Worm (Caenorhabditis elegans) whole organism, late embryonic: Measurements from ENCODE around the gene H20E11.2.

ENCODE experiments used
- C08G9.2 ChIP-seq: sonication (generic microtip); optimal IDR thresholded peaks from 2 replicates; lab custom pipeline; 2016; ENCODE audit warnings: mild to moderate bottlenecking, missing genetic modification characterization, moderate library complexity, missing compliant biosample characterization
- K09A11.1 ChIP-seq: sonication (generic microtip); optimal IDR thresholded peaks from 2 replicates; lab custom pipeline; 2017; ENCODE audit warnings: antibody characterized with exemption, mild to moderate bottlenecking, missing genetic modification characterization, missing compliant biosample characterization; ENCODE audit not compliant: insufficient read depth
- T23F11.4 ChIP-seq: fragments of 200-800 bp; sonication (Bioruptor generic); optimal IDR thresholded peaks from 2 replicates; lab custom pipeline; 2018; ENCODE audit warnings: mild to moderate bottlenecking, missing genetic modification characterization, missing compliant biosample characterization
- Y22D7AL.16 ChIP-seq: sonication (generic microtip); optimal IDR thresholded peaks from 2 replicates; lab custom pipeline; 2016; ENCODE audit warnings: missing genetic modification characterization, missing compliant biosample characterization
- ahr-1 ChIP-seq: sonication (generic microtip); optimal IDR thresholded peaks from 2 replicates; lab custom pipeline; 2016; ENCODE audit warnings: missing genetic modification characterization, missing compliant biosample characterization
- ceh-14 ChIP-seq: sonication (generic microtip); optimal IDR thresholded peaks from 2 replicates; lab custom pipeline; 2016; ENCODE audit warnings: missing genotype, missing genetic modification characterization, missing compliant biosample characterization
- ceh-18 ChIP-seq: sonication (generic microtip); optimal IDR thresholded peaks from 2 replicates; lab custom pipeline; 2016; ENCODE audit warnings: missing genetic modification characterization, missing compliant biosample characterization
- ceh-19 ChIP-seq: fragments of 200-800 bp; sonication (Bioruptor generic); optimal IDR thresholded peaks from 2 replicates; lab custom pipeline; 2018; ENCODE audit warnings: mild to moderate bottlenecking, missing genetic modification characterization, missing compliant biosample characterization
- ceh-22 ChIP-seq: sonication (generic microtip); optimal IDR thresholded peaks from 2 replicates; lab custom pipeline; 2017; ENCODE audit warnings: missing biosample characterization, missing genetic modification characterization
- ceh-31 ChIP-seq: sonication (generic microtip); optimal IDR thresholded peaks from 2 replicates; lab custom pipeline; 2016; ENCODE audit warnings: missing genetic modification characterization, missing compliant biosample characterization
- ceh-34 ChIP-seq: sonication (generic microtip); optimal IDR thresholded peaks from 2 replicates; lab custom pipeline; 2016; ENCODE audit warnings: mild to moderate bottlenecking, missing genetic modification characterization, missing compliant biosample characterization
- ceh-45 ChIP-seq: fragments of 200-800 bp; sonication (Bioruptor generic); IDR thresholded peaks from 2 replicates; pipeline ENCODE4 v1.3.6; 2022; ENCODE audit warnings: missing genetic modification reagents, missing genetic modification characterization, missing compliant biosample characterization
- dve-1 ChIP-seq: sonication (generic microtip); optimal IDR thresholded peaks from 2 replicates; lab custom pipeline; 2017; ENCODE audit warnings: antibody characterized with exemption, mild to moderate bottlenecking, missing genetic modification characterization, missing compliant biosample characterization
- fax-1 ChIP-seq: sonication (generic microtip); optimal IDR thresholded peaks from 2 replicates; lab custom pipeline; 2016; ENCODE audit warnings: missing genotype, missing genetic modification characterization, missing compliant biosample characterization
- fkh-10 ChIP-seq: fragments of 150-350 bp; optimal IDR thresholded peaks from 2 replicates; lab custom pipeline; 2014; ENCODE audit warnings: missing biosample characterization, missing genetic modification reagents, missing genetic modification characterization
- fkh-6 ChIP-seq: sonication (generic microtip); optimal IDR thresholded peaks from 2 replicates; lab custom pipeline; 2016; ENCODE audit warnings: missing genetic modification characterization, missing compliant biosample characterization
- hlh-13 ChIP-seq: fragments of 200-800 bp; sonication (Bioruptor generic); optimal IDR thresholded peaks from 2 replicates; lab custom pipeline; 2018; ENCODE audit warnings: mild to moderate bottlenecking, missing genetic modification characterization, missing compliant biosample characterization
- hlh-6 ChIP-seq: sonication (generic microtip); optimal IDR thresholded peaks from 2 replicates; lab custom pipeline; 2016; ENCODE audit warnings: missing genotype, missing genetic modification characterization, missing compliant biosample characterization
- hlh-8 ChIP-seq: sonication (generic microtip); optimal IDR thresholded peaks from 2 replicates; lab custom pipeline; 2016; ENCODE audit warnings: missing genotype, missing genetic modification characterization, missing compliant biosample characterization
- lin-11 ChIP-seq: fragments of 200-800 bp; sonication (Bioruptor generic); optimal IDR thresholded peaks from 2 replicates; lab custom pipeline; 2018; ENCODE audit warnings: mild to moderate bottlenecking, missing genetic modification characterization, missing compliant biosample characterization
- madf-2 ChIP-seq: sonication (generic microtip); optimal IDR thresholded peaks from 2 replicates; lab custom pipeline; 2017; ENCODE audit warnings: missing genetic modification characterization, missing compliant biosample characterization
- nfya-1 ChIP-seq: sonication (generic microtip); optimal IDR thresholded peaks from 2 replicates; lab custom pipeline; 2017; ENCODE audit warnings: missing genetic modification characterization, mild to moderate bottlenecking, missing compliant biosample characterization, antibody characterized with exemption, moderate library complexity
- nhr-11 ChIP-seq: fragments of 150-350 bp; optimal IDR thresholded peaks from 2 replicates; lab custom pipeline; 2014; ENCODE audit warnings: missing biosample characterization, missing genetic modification characterization
- nhr-232 ChIP-seq: sonication (generic microtip); optimal IDR thresholded peaks from 2 replicates; lab custom pipeline; 2016; ENCODE audit warnings: missing genetic modification characterization, missing compliant biosample characterization
- npax-4 ChIP-seq: sonication (generic microtip); optimal IDR thresholded peaks from 2 replicates; lab custom pipeline; 2016; ENCODE audit warnings: missing genetic modification characterization, missing compliant biosample characterization
- odd-2 ChIP-seq: sonication (generic microtip); optimal IDR thresholded peaks from 2 replicates; lab custom pipeline; 2017; ENCODE audit warnings: antibody characterized with exemption, mild to moderate bottlenecking, missing genetic modification characterization, missing compliant biosample characterization
- pax-1 ChIP-seq: fragments of 150-350 bp; optimal IDR thresholded peaks from 2 replicates; lab custom pipeline; 2014; ENCODE audit warnings: missing biosample characterization, missing genetic modification characterization
- pha-2 ChIP-seq: sonication (generic microtip); optimal IDR thresholded peaks from 2 replicates; lab custom pipeline; 2017; ENCODE audit warnings: mild to moderate bottlenecking, missing genetic modification characterization, missing compliant biosample characterization
- ref-2 ChIP-seq: sonication (generic microtip); optimal IDR thresholded peaks from 2 replicates; lab custom pipeline; 2016; ENCODE audit warnings: missing genetic modification characterization, missing compliant biosample characterization
- sdc-2 ChIP-seq: sonication (generic microtip); optimal IDR thresholded peaks from 2 replicates; lab custom pipeline; 2016; ENCODE audit warnings: missing genotype, missing genetic modification characterization, missing compliant biosample characterization
- sox-2 ChIP-seq: fragments of 200-800 bp; sonication (Bioruptor generic); IDR thresholded peaks from 2 replicates; pipeline ENCODE4 v1.3.6; 2022; ENCODE audit warnings: missing genetic modification reagents, missing genetic modification characterization, missing compliant biosample characterization
- sox-4 ChIP-seq: sonication (generic microtip); optimal IDR thresholded peaks from 2 replicates; lab custom pipeline; 2017; ENCODE audit warnings: mild to moderate bottlenecking, missing genetic modification characterization, inconsistent platforms, missing compliant biosample characterization
- syd-9 ChIP-seq: sonication (generic microtip); optimal IDR thresholded peaks from 2 replicates; lab custom pipeline; 2016; ENCODE audit warnings: mild to moderate bottlenecking, missing genetic modification characterization, moderate library complexity, missing compliant biosample characterization
- tbx-2 ChIP-seq: sonication (generic microtip); optimal IDR thresholded peaks from 2 replicates; lab custom pipeline; 2016; ENCODE audit warnings: missing genetic modification characterization, missing compliant biosample characterization
- tbx-7 ChIP-seq: sonication (generic microtip); optimal IDR thresholded peaks from 2 replicates; lab custom pipeline; 2016; ENCODE audit warnings: missing genotype, missing genetic modification characterization, missing compliant biosample characterization
- unc-3 ChIP-seq, 2 experiments: fragments of 200-800 bp in 1 of 2; sonication (Bioruptor generic) in 1 of 2; sonication (generic microtip) in 1 of 2; conservative IDR thresholded peaks in 1 of 2; optimal IDR thresholded peaks in 1 of 2; 2 replicates each; pipeline versions ENCODE4 v1.3.6 to Lab custom; 2016 to 2022; ENCODE audit warnings: missing compliant biosample characterization in 2 of 2, missing genetic modification characterization in 2 of 2, missing genetic modification reagents in 1 of 2
- unc-42 ChIP-seq: sonication (generic microtip); optimal IDR thresholded peaks from 2 replicates; lab custom pipeline; 2016; ENCODE audit warnings: missing genotype, missing genetic modification characterization, missing compliant biosample characterization
- zip-5 ChIP-seq: sonication (generic microtip); optimal IDR thresholded peaks from 2 replicates; lab custom pipeline; 2016; ENCODE audit warnings: missing genetic modification characterization, missing compliant biosample characterization
- ztf-16 ChIP-seq: sonication (generic microtip); optimal IDR thresholded peaks from 2 replicates; lab custom pipeline; 2017; ENCODE audit warnings: missing genetic modification characterization, missing compliant biosample characterization

The H20E11.2 gene

DNA sequence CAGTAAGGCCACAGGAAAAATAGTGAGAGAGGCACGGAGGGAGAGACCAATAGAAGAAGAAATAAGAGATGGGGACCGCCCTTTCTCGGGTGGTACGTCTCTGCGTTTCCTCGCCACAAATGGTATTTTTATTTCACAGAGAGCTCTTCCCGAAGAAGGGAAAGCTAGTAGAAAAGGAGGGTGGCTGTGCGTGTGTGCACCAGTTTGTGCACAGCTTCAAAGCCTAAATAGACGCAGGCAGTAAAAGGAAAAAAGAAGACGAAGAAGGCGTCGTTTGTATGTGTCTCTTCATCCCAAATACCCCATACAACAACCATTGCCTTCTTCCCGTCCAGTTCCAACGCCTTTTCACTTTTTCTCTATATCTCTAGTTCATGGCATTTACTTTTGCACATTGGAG is 17.8 kb upstream of the H20E11.2 start:
- no peak for TF ChIP-seq nhr-232 (tag; lab: Kevin White, UChicago)
- peak; percentile 75 for TF ChIP-seq ceh-19 (GFP tag; lab: Kevin White, UChicago)
- TF ChIP-seq unc-3 (GFP tag; conservative IDR thresholded peaks at IDR 0.05; lab: Robert Waterston, UW): no peak
- TF ChIP-seq unc-3 (tag; optimal IDR thresholded peaks at IDR 0.05; lab: Kevin White, UChicago): no peak
- TF ChIP-seq zip-5 (tag; lab: Kevin White, UChicago): no peak
- peak; percentile 26 for TF ChIP-seq fkh-10 (GFP tag; lab: Kevin White, UChicago)
- TF ChIP-seq lin-11: no peak
- no peak for TF ChIP-seq npax-4 (tag; lab: Kevin White, UChicago)
- no peak for TF ChIP-seq madf-2 (tag; lab: Kevin White, UChicago)
- peak; percentile 42 for TF ChIP-seq sdc-2 (tag; lab: Kevin White, UChicago)
- peak; percentile 86 for TF ChIP-seq ceh-31
- TF ChIP-seq fax-1: no peak
- no peak for TF ChIP-seq K09A11.1 (tag; lab: Kevin White, UChicago)
- TF ChIP-seq unc-42: peak; percentile 59
- peak; percentile 29 for TF ChIP-seq ceh-14 (tag; lab: Kevin White, UChicago)
- TF ChIP-seq C08G9.2 (tag; lab: Kevin White, UChicago): peak; percentile 3
- peak; percentile 54 for TF ChIP-seq tbx-2 (tag; lab: Kevin White, UChicago)
- peak; percentile 52 for TF ChIP-seq syd-9 (tag; lab: Kevin White, UChicago)
- TF ChIP-seq ref-2 (tag; lab: Kevin White, UChicago): peak; percentile 68
- no peak for TF ChIP-seq sox-4 (tag; lab: Kevin White, UChicago)
- no peak for TF ChIP-seq hlh-13 (GFP tag; lab: Kevin White, UChicago)
- TF ChIP-seq nfya-1 (tag; lab: Kevin White, UChicago): peak; percentile 70
- TF ChIP-seq ceh-34 (tag; lab: Kevin White, UChicago): peak; percentile 82

DNA sequence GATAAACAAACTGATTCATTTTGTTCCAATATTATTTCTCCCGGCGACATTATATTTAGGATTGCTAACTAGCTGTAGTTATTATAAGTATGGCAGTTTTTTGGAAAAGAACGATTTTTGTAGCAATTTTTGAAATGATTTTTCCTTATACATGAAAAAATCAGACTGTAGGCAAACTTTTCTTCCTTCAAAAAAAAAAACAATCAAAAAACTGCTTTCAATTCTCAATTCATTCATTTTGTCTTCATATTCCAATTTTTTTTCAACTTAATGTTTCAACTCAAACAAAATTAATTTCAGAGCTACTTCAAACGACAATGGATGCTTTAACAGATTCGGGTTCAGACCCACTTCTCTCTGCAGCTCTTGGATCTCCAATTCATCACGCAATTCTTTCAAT is 15.8 kb upstream of the H20E11.2 start, which contains the start of gene ceh-48:
ceh-48 (plus strand) TSS at position 301 of the 400 bp plus-strand sequence.
- TF ChIP-seq fax-1 (no peak), odd-2 (tag; lab: Kevin White, UChicago) (no peak), pha-2 (no peak), ceh-22 (tag; lab: Kevin White, UChicago) (no peak), nhr-232 (tag; lab: Kevin White, UChicago) (no peak), dve-1 (tag; lab: Kevin White, UChicago) (no peak), ceh-18 (tag; lab: Kevin White, UChicago) (no peak), K09A11.1 (tag; lab: Kevin White, UChicago) (no peak), ceh-45 (GFP tag; lab: Robert Waterston, UW) (no peak), tbx-7 (no peak), ztf-16 (tag; lab: Kevin White, UChicago) (no peak), sdc-2 (tag; lab: Kevin White, UChicago) (no peak), fkh-6 (no peak), unc-3 (GFP tag; conservative IDR thresholded peaks at IDR 0.05; lab: Robert Waterston, UW) (no peak), unc-3 (tag; optimal IDR thresholded peaks at IDR 0.05; lab: Kevin White, UChicago) (no peak), sox-2 (no peak), nfya-1 (tag; lab: Kevin White, UChicago) (no peak), T23F11.4 (no peak), hlh-6 (no peak), pax-1 (tag; lab: Kevin White, UChicago) (no peak), ahr-1 (tag; lab: Kevin White, UChicago) (no peak)

DNA sequence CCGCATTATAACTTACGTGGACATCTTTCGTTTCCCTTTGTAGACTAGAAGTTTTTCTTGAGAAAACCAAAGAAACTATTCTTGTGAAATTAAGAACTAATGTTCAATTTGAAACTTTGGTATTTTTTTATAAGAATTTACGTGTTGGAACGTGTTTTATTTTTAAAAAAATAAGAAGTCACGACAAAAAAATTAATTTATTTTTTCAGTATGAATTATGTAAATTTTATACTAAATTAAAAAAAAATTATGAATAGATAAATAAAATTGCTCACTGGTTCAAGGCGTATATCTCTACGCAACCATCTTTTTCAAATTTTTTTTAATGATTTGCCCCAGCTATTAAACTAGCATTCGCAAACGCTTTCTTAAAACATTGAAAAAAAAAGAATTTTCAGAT is 10.0 kb upstream of the H20E11.2 start, which contains the start of gene C17H12.5:
C17H12.5 (minus strand) TSS at position 101 of the 400 bp plus-strand sequence.
- TF ChIP-seq nhr-11 (tag; lab: Kevin White, UChicago) (no peak), Y22D7AL.16 (tag; lab: Kevin White, UChicago) (no peak), hlh-8 (tag; lab: Kevin White, UChicago) (no peak), T23F11.4 (no peak)
